Fruit fly (Drosophila melanogaster): ENCODE measurements around the gene Myo28B1.

- no peak for TF ChIP-seq fkh (GFP tag; optimal IDR thresholded peaks at IDR 0.05)
- TF ChIP-seq Sox102F (GFP tag; optimal IDR thresholded peaks at IDR 0.05) = no peak
These were observed 11.1 kb downstream of the Myo28B1 start for dm6 chr2L:7676982-7677381.

Measured in whole organism, prepupa.